Worm (Caenorhabditis elegans) whole organism, early embryonic: ENCODE data around the gene gldi-11.

Experiments
- F13C5.2 ChIP-seq: sonication (generic microtip); optimal IDR thresholded peaks from 2 replicates; lab custom pipeline; 2017; ENCODE audit warnings: mild to moderate bottlenecking, missing genetic modification characterization, inconsistent platforms, missing compliant biosample characterization
- ama-1 ChIP-seq: fragments of 150-350 bp; optimal IDR thresholded peaks from 2 replicates; lab custom pipeline; 2014
- ceh-13 ChIP-seq: fragments of 200-800 bp; sonication (Bioruptor generic); optimal IDR thresholded peaks from 2 replicates; lab custom pipeline; 2018; ENCODE audit warnings: mild to moderate bottlenecking, missing genetic modification characterization, missing compliant biosample characterization
- ceh-36 ChIP-seq: sonication (generic microtip); optimal IDR thresholded peaks from 2 replicates; lab custom pipeline; 2016; ENCODE audit warnings: missing genetic modification characterization, inconsistent platforms, missing compliant biosample characterization
- ets-7 ChIP-seq: sonication (generic microtip); optimal IDR thresholded peaks from 2 replicates; lab custom pipeline; 2016; ENCODE audit warnings: missing genotype, missing genetic modification characterization, missing compliant biosample characterization
- hmbx-1 ChIP-seq: sonication (generic microtip); optimal IDR thresholded peaks from 2 replicates; lab custom pipeline; 2016; ENCODE audit warnings: mild to moderate bottlenecking, missing genetic modification characterization, missing compliant biosample characterization
- hmg-4 ChIP-seq: fragments of 200-800 bp; sonication (Bioruptor generic); optimal IDR thresholded peaks from 2 replicates; lab custom pipeline; 2018; ENCODE audit warnings: mild to moderate bottlenecking, missing genetic modification characterization, missing compliant biosample characterization
- pes-1 ChIP-seq: fragments of 200-800 bp; sonication (Bioruptor generic); IDR thresholded peaks from 2 replicates; pipeline ENCODE4 v1.3.6; 2022; ENCODE audit warnings: missing genetic modification reagents, missing genetic modification characterization, missing compliant biosample characterization
- tbx-11 ChIP-seq: fragments of 200-800 bp; sonication (Bioruptor generic); IDR thresholded peaks from 2 replicates; pipeline ENCODE4 v1.3.6; 2022; ENCODE audit warnings: missing genetic modification characterization, missing compliant biosample characterization

DNA sequence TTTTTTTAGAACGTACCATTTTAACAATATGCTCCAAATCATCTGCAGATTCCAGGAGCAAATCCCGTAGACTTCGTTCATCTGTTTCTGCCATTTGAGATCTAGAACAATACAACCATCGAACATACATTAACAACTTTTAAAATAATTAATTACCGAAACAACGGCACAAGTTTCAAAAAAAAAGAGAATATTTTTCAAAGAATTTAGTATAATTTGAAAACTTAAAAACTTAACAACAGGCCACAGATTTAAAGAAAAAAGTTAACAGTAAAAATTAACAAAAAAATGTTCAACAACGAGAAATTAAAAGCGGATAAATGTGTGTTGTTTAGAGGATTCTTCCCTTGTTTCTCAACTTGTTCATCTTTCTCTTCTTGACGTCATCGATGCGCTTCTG, 1.7 kb downstream of the gldi-11 start, which contains the start of gene mdt-4:
- no peak for TF ChIP-seq ceh-13 (GFP tag; lab: Kevin White, UChicago)
- no peak for TF ChIP-seq tbx-11 (GFP tag; lab: Robert Waterston, UW)
- TF ChIP-seq F13C5.2 (tag; lab: Kevin White, UChicago): no peak
- no peak for TF ChIP-seq ama-1 (lab: Kevin White, UChicago)
- TF ChIP-seq hmbx-1: no peak
- no peak for TF ChIP-seq pes-1 (GFP tag; lab: Robert Waterston, UW)
- no peak for TF ChIP-seq ceh-36 (tag; lab: Kevin White, UChicago)
- TF ChIP-seq hmg-4 (GFP tag; lab: Kevin White, UChicago): no peak
- TF ChIP-seq ets-7 (tag; lab: Kevin White, UChicago): no peak
